Worm (Caenorhabditis elegans) whole organism, late embryonic: Measurements from ENCODE around the gene T11B7.2.

Experiments used
- C08G9.2 ChIP-seq: sonication (generic microtip); optimal IDR thresholded peaks from 2 replicates; lab custom pipeline; 2016; ENCODE audit warnings: mild to moderate bottlenecking, missing genetic modification characterization, moderate library complexity, missing compliant biosample characterization
- C38D4.7 ChIP-seq: fragments of 200-800 bp; sonication (Bioruptor generic); optimal IDR thresholded peaks from 2 replicates; lab custom pipeline; 2018; ENCODE audit warnings: mild to moderate bottlenecking, missing genetic modification characterization, moderate library complexity, missing compliant biosample characterization
- F13H6.1 ChIP-seq: sonication (generic microtip); optimal IDR thresholded peaks from 2 replicates; lab custom pipeline; 2016; ENCODE audit warnings: missing genetic modification characterization, missing compliant biosample characterization
- K02D7.2 ChIP-seq: sonication (generic microtip); optimal IDR thresholded peaks from 2 replicates; lab custom pipeline; 2017; ENCODE audit warnings: mild to moderate bottlenecking, missing genetic modification characterization, missing compliant biosample characterization
- T23F11.4 ChIP-seq: fragments of 200-800 bp; sonication (Bioruptor generic); optimal IDR thresholded peaks from 2 replicates; lab custom pipeline; 2018; ENCODE audit warnings: mild to moderate bottlenecking, missing genetic modification characterization, missing compliant biosample characterization
- ama-1 ChIP-seq: fragments of 150-350 bp; optimal IDR thresholded peaks from 2 replicates; lab custom pipeline; 2014
- ceh-18 ChIP-seq: sonication (generic microtip); optimal IDR thresholded peaks from 2 replicates; lab custom pipeline; 2016; ENCODE audit warnings: missing genetic modification characterization, missing compliant biosample characterization
- ceh-19 ChIP-seq: fragments of 200-800 bp; sonication (Bioruptor generic); optimal IDR thresholded peaks from 2 replicates; lab custom pipeline; 2018; ENCODE audit warnings: mild to moderate bottlenecking, missing genetic modification characterization, missing compliant biosample characterization
- ceh-22 ChIP-seq: sonication (generic microtip); optimal IDR thresholded peaks from 2 replicates; lab custom pipeline; 2017; ENCODE audit warnings: missing biosample characterization, missing genetic modification characterization
- ceh-24 ChIP-seq: sonication (generic microtip); optimal IDR thresholded peaks from 2 replicates; lab custom pipeline; 2016; ENCODE audit warnings: mild to moderate bottlenecking, missing genetic modification characterization, missing compliant biosample characterization
- ceh-31 ChIP-seq: sonication (generic microtip); optimal IDR thresholded peaks from 2 replicates; lab custom pipeline; 2016; ENCODE audit warnings: missing genetic modification characterization, missing compliant biosample characterization
- ceh-6 ChIP-seq: fragments of 200-800 bp; sonication (Bioruptor generic); optimal IDR thresholded peaks from 2 replicates; lab custom pipeline; 2018; ENCODE audit warnings: mild to moderate bottlenecking, missing genetic modification characterization, missing compliant biosample characterization
- ceh-9 ChIP-seq: sonication (generic microtip); optimal IDR thresholded peaks from 2 replicates; lab custom pipeline; 2016; ENCODE audit warnings: mild to moderate bottlenecking, missing genetic modification characterization, inconsistent platforms, missing compliant biosample characterization
- che-1 ChIP-seq: sonication (generic microtip); optimal IDR thresholded peaks from 2 replicates; lab custom pipeline; 2016; ENCODE audit warnings: mild to moderate bottlenecking, missing genetic modification characterization, missing compliant biosample characterization
- dmd-4 ChIP-seq: sonication (generic microtip); optimal IDR thresholded peaks from 2 replicates; lab custom pipeline; 2016; ENCODE audit warnings: borderline replicate concordance, missing genetic modification characterization, missing compliant biosample characterization
- dve-1 ChIP-seq: sonication (generic microtip); optimal IDR thresholded peaks from 2 replicates; lab custom pipeline; 2017; ENCODE audit warnings: antibody characterized with exemption, mild to moderate bottlenecking, missing genetic modification characterization, missing compliant biosample characterization
- elt-2 ChIP-seq: sonication (generic microtip); optimal IDR thresholded peaks from 2 replicates; lab custom pipeline; 2016; ENCODE audit warnings: missing genetic modification reagents, missing genetic modification characterization, missing compliant biosample characterization
- fkh-10 ChIP-seq: fragments of 150-350 bp; optimal IDR thresholded peaks from 2 replicates; lab custom pipeline; 2014; ENCODE audit warnings: missing biosample characterization, missing genetic modification reagents, missing genetic modification characterization
- fkh-6 ChIP-seq: sonication (generic microtip); optimal IDR thresholded peaks from 2 replicates; lab custom pipeline; 2016; ENCODE audit warnings: missing genetic modification characterization, missing compliant biosample characterization
- hlh-15 ChIP-seq: sonication (generic microtip); optimal IDR thresholded peaks from 2 replicates; lab custom pipeline; 2016; ENCODE audit warnings: missing genetic modification characterization, missing compliant biosample characterization
- hlh-30 ChIP-seq: sonication (generic microtip); optimal IDR thresholded peaks from 2 replicates; lab custom pipeline; 2017; ENCODE audit warnings: antibody characterized with exemption, missing genetic modification characterization, missing compliant biosample characterization; ENCODE audit not compliant: insufficient read depth
- hlh-6 ChIP-seq: sonication (generic microtip); optimal IDR thresholded peaks from 2 replicates; lab custom pipeline; 2016; ENCODE audit warnings: missing genotype, missing genetic modification characterization, missing compliant biosample characterization
- lim-6 ChIP-seq: sonication (generic microtip); optimal IDR thresholded peaks from 2 replicates; lab custom pipeline; 2016; ENCODE audit warnings: missing genetic modification characterization, missing compliant biosample characterization
- lin-11 ChIP-seq: fragments of 200-800 bp; sonication (Bioruptor generic); optimal IDR thresholded peaks from 2 replicates; lab custom pipeline; 2018; ENCODE audit warnings: mild to moderate bottlenecking, missing genetic modification characterization, missing compliant biosample characterization
- madf-2 ChIP-seq: sonication (generic microtip); optimal IDR thresholded peaks from 2 replicates; lab custom pipeline; 2017; ENCODE audit warnings: missing genetic modification characterization, missing compliant biosample characterization
- nfya-1 ChIP-seq: sonication (generic microtip); optimal IDR thresholded peaks from 2 replicates; lab custom pipeline; 2017; ENCODE audit warnings: missing genetic modification characterization, mild to moderate bottlenecking, missing compliant biosample characterization, antibody characterized with exemption, moderate library complexity
- nhr-232 ChIP-seq: sonication (generic microtip); optimal IDR thresholded peaks from 2 replicates; lab custom pipeline; 2016; ENCODE audit warnings: missing genetic modification characterization, missing compliant biosample characterization
- odd-2 ChIP-seq: sonication (generic microtip); optimal IDR thresholded peaks from 2 replicates; lab custom pipeline; 2017; ENCODE audit warnings: antibody characterized with exemption, mild to moderate bottlenecking, missing genetic modification characterization, missing compliant biosample characterization
- pat-9 ChIP-seq: fragments of 200-800 bp; sonication (Bioruptor generic); optimal IDR thresholded peaks from 2 replicates; lab custom pipeline; 2018; ENCODE audit warnings: mild to moderate bottlenecking, missing genetic modification characterization, moderate library complexity, missing compliant biosample characterization
- pax-1 ChIP-seq: fragments of 150-350 bp; optimal IDR thresholded peaks from 2 replicates; lab custom pipeline; 2014; ENCODE audit warnings: missing biosample characterization, missing genetic modification characterization
- pha-2 ChIP-seq: sonication (generic microtip); optimal IDR thresholded peaks from 2 replicates; lab custom pipeline; 2017; ENCODE audit warnings: mild to moderate bottlenecking, missing genetic modification characterization, missing compliant biosample characterization
- pha-4 ChIP-seq: fragments of 150-350 bp; optimal IDR thresholded peaks from 2 replicates; lab custom pipeline; 2018; ENCODE audit warnings: missing biosample characterization, missing genetic modification reagents, missing genetic modification characterization
- pros-1 ChIP-seq: fragments of 150-350 bp; optimal IDR thresholded peaks from 2 replicates; lab custom pipeline; 2014; ENCODE audit warnings: missing biosample characterization, missing genetic modification reagents, missing genetic modification characterization
- ref-2 ChIP-seq: sonication (generic microtip); optimal IDR thresholded peaks from 2 replicates; lab custom pipeline; 2016; ENCODE audit warnings: missing genetic modification characterization, missing compliant biosample characterization
- rnt-1 ChIP-seq: sonication (generic microtip); optimal IDR thresholded peaks from 2 replicates; lab custom pipeline; 2016; ENCODE audit warnings: missing genetic modification characterization, missing compliant biosample characterization
- sdc-2 ChIP-seq: sonication (generic microtip); optimal IDR thresholded peaks from 2 replicates; lab custom pipeline; 2016; ENCODE audit warnings: missing genotype, missing genetic modification characterization, missing compliant biosample characterization
- tbx-2 ChIP-seq: sonication (generic microtip); optimal IDR thresholded peaks from 2 replicates; lab custom pipeline; 2016; ENCODE audit warnings: missing genetic modification characterization, missing compliant biosample characterization
- tbx-7 ChIP-seq: sonication (generic microtip); optimal IDR thresholded peaks from 2 replicates; lab custom pipeline; 2016; ENCODE audit warnings: missing genotype, missing genetic modification characterization, missing compliant biosample characterization
- ttx-3 ChIP-seq: sonication (generic microtip); optimal IDR thresholded peaks from 2 replicates; lab custom pipeline; 2016; ENCODE audit warnings: missing genetic modification reagents, missing genetic modification characterization, missing compliant biosample characterization
- unc-3 ChIP-seq, 2 experiments: fragments of 200-800 bp in 1 of 2; sonication (Bioruptor generic) in 1 of 2; sonication (generic microtip) in 1 of 2; conservative IDR thresholded peaks in 1 of 2; optimal IDR thresholded peaks in 1 of 2; 2 replicates each; pipeline versions ENCODE4 v1.3.6 to Lab custom; 2016 to 2022; ENCODE audit warnings: missing compliant biosample characterization in 2 of 2, missing genetic modification characterization in 2 of 2, missing genetic modification reagents in 1 of 2
- unc-55 ChIP-seq: sonication (generic microtip); optimal IDR thresholded peaks from 2 replicates; lab custom pipeline; 2017; ENCODE audit warnings: missing biosample characterization, missing genetic modification reagents, missing genetic modification characterization
- ztf-16 ChIP-seq: sonication (generic microtip); optimal IDR thresholded peaks from 2 replicates; lab custom pipeline; 2017; ENCODE audit warnings: missing genetic modification characterization, missing compliant biosample characterization

Gene T11B7.2

ce11 chrIV:8813614-8814013 lies 30.7 kb downstream of the T11B7.2 start, which contains the start of gene exc-5:
TSS of gene exc-5 (minus strand) at chrIV:8813670.
- TF ChIP-seq ceh-31 (tag; lab: Kevin White, UChicago) = no peak
- TF ChIP-seq pha-2 (tag; lab: Kevin White, UChicago) = no peak
- TF ChIP-seq unc-55 (GFP tag; lab: Kevin White, UChicago) = peak; percentile 75
- TF ChIP-seq che-1 = no peak
- TF ChIP-seq ceh-18 (tag; lab: Kevin White, UChicago) = no peak
- TF ChIP-seq, all 69 proteins: peak for 1

- TF ChIP-seq ceh-22 (tag; lab: Kevin White, UChicago) (no peak), ttx-3 (no peak), ceh-9 (tag; lab: Kevin White, UChicago) (no peak), fkh-10 (GFP tag; lab: Kevin White, UChicago) (no peak), nfya-1 (tag; lab: Kevin White, UChicago) (no peak), pros-1 (tag; lab: Kevin White, UChicago) (no peak), elt-2 (tag; lab: Kevin White, UChicago) (no peak), rnt-1 (tag; lab: Kevin White, UChicago) (no peak), pat-9 (no peak), C08G9.2 (tag; lab: Kevin White, UChicago) (no peak), lin-11 (tag; lab: Kevin White, UChicago) (no peak), hlh-30 (tag; lab: Kevin White, UChicago) (no peak), dmd-4 (tag; lab: Kevin White, UChicago) (no peak), T23F11.4 (GFP tag; lab: Kevin White, UChicago) (no peak), C38D4.7 (GFP tag; lab: Kevin White, UChicago) (no peak), K02D7.2 (tag; lab: Kevin White, UChicago) (no peak), ref-2 (tag; lab: Kevin White, UChicago) (no peak)
Observed at ce11 chrIV:8807327-8807726, 37.0 kb downstream of the T11B7.2 start.

- no peak for TF ChIP-seq ztf-16 (tag; lab: Kevin White, UChicago)
- no peak for TF ChIP-seq lim-6
- no peak for TF ChIP-seq ceh-19 (GFP tag; lab: Kevin White, UChicago)
- no peak for TF ChIP-seq dmd-4 (tag; lab: Kevin White, UChicago)
- no peak for TF ChIP-seq ceh-22 (tag; lab: Kevin White, UChicago)
- TF ChIP-seq hlh-6 (tag; lab: Kevin White, UChicago) = no peak
- TF ChIP-seq ama-1 (lab: Kevin White, UChicago) = no peak
- no peak for TF ChIP-seq ceh-18 (tag; lab: Kevin White, UChicago)
- TF ChIP-seq K02D7.2 (tag; lab: Kevin White, UChicago) = no peak
- TF ChIP-seq ceh-9 (tag; lab: Kevin White, UChicago) = no peak
- no peak for TF ChIP-seq nhr-232 (tag; lab: Kevin White, UChicago)
- no peak for TF ChIP-seq hlh-15 (tag; lab: Kevin White, UChicago)
- TF ChIP-seq pha-4 = no peak
- no peak for TF ChIP-seq pax-1
- no peak for TF ChIP-seq ceh-6 (GFP tag; lab: Kevin White, UChicago)
- TF ChIP-seq sdc-2 = no peak
Observed at ce11 chrIV:8798255-8798654, 46.1 kb downstream of the T11B7.2 start, which contains the start of gene clec-182. TSS of gene clec-182 (minus strand) at chrIV:8798355.

DNA sequence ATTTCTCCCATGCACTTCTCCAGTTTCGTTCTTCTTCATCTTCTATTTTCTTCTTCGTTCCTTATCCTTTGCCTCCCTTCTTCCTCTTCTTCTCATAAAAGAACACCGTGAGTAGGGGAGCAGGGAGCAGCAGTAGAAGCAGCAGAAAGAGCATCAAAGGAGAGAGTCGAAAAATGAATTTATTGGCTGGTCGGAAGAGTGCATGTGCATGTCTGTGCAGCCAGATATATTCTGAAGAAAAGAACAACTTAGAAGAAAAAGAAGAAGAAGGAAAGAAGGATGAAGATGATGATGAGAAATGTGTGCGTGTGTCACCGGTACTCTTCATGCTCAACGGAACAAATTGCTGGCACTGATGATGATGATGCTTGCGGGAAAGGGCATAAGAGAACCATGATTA lies 48.1 kb downstream of the T11B7.2 start:
- TF ChIP-seq unc-3 (GFP tag; conservative IDR thresholded peaks at IDR 0.05; lab: Robert Waterston, UW) = no peak
- TF ChIP-seq unc-3 (tag; optimal IDR thresholded peaks at IDR 0.05; lab: Kevin White, UChicago) = no peak
- no peak for TF ChIP-seq ama-1 (lab: Kevin White, UChicago)
- TF ChIP-seq dve-1 (tag; lab: Kevin White, UChicago) = no peak
- no peak for TF ChIP-seq fkh-6 (tag; lab: Kevin White, UChicago)
- TF ChIP-seq tbx-7 (tag; lab: Kevin White, UChicago) = no peak
- no peak for TF ChIP-seq ztf-16 (tag; lab: Kevin White, UChicago)
- no peak for TF ChIP-seq ceh-18 (tag; lab: Kevin White, UChicago)
- no peak for TF ChIP-seq pros-1 (tag; lab: Kevin White, UChicago)
- no peak for TF ChIP-seq F13H6.1 (tag; lab: Kevin White, UChicago)
- no peak for TF ChIP-seq tbx-2 (tag; lab: Kevin White, UChicago)
- no peak for TF ChIP-seq ceh-24 (tag; lab: Kevin White, UChicago)
- no peak for TF ChIP-seq elt-2 (tag; lab: Kevin White, UChicago)
- TF ChIP-seq odd-2 = no peak
- no peak for TF ChIP-seq madf-2 (tag; lab: Kevin White, UChicago)
- TF ChIP-seq ceh-22 (tag; lab: Kevin White, UChicago) = no peak
- TF ChIP-seq pat-9 = no peak
- TF ChIP-seq, all 69 proteins: peak for 0
